Worm (Caenorhabditis elegans): ENCODE results near the gene mrps-11.
A peak's percentile ranks its signal among the peaks of the same experiment; 100 is the strongest.

Gene mrps-11

ce11 chrV:12455695-12456094 is 38.7 kb downstream of the mrps-11 start:
- peak; percentile 12 for TF ChIP-seq him-1 (tag; optimal IDR thresholded peaks at IDR 0.05)
- TF ChIP-seq dao-5 (tag; optimal IDR thresholded peaks at IDR 0.05), result no peak

- TF ChIP-seq dao-5 (tag; optimal IDR thresholded peaks at IDR 0.05) (no peak), W03F9.2 (tag; optimal IDR thresholded peaks at IDR 0.05) (no peak)
These were observed 44.0 kb downstream of the mrps-11 start, which contains the start of gene F28C1.1 for ce11 chrV:12450441-12450840. Gene F28C1.1 (plus strand): TSS chrV:12450805.

DNA sequence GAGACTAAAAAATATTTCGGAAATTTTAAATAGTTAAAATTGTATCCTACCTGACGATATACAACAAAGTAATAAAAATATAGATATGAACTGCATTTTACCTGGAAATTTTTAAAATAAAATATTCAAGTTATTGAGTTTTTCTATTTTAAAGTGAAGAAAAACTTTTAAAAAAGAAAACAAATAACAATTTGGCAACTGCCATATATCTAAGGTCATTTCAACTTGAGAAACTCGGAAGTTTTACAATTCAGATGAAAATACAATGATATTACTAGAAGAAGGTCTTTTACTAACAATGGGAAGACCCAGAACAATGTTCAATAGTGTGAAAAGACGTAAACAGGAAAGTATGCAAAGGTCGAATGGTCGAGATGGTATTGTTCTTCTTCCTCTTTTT is 44.5 kb downstream of the mrps-11 start, which contains the start of gene C54D10.10:
Gene C54D10.10, minus strand, starts transcription at position 101 of the 400 bp plus-strand sequence.
- TF ChIP-seq him-1 (tag; optimal IDR thresholded peaks at IDR 0.05) (no peak), W03F9.2 (tag; optimal IDR thresholded peaks at IDR 0.05) (no peak), dao-5 (tag; optimal IDR thresholded peaks at IDR 0.05) (no peak)

ce11 chrV:12446895-12447294 is 47.5 kb downstream of the mrps-11 start, which contains the start of the genes pals-38 and C54D10.9:
Gene pals-38 (minus strand): TSS chrV:12446995.
Gene C54D10.9 (plus strand): TSS chrV:12447153.
- TF ChIP-seq dao-5 (tag; optimal IDR thresholded peaks at IDR 0.05), result no peak
- TF ChIP-seq him-1 (tag; optimal IDR thresholded peaks at IDR 0.05), result no peak
- TF ChIP-seq W03F9.2 (tag; optimal IDR thresholded peaks at IDR 0.05), result no peak

DNA sequence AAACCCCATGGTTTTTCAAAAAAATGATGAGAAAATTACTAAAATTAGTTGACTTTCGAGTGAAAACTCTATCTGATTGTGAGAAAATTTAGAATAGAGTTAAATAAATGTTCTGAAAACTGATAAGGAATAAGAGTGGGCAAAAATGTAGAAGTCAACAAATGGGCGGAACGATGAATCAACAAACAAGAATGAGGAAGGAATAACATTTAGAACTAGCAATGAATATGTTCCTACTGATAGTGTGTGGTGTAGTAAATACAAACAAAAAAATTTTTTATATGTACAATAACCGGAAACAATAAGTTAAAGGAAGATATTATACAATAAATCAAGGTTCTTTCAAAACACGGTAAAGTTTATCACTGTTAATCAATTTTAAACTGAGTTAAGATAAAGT is 50.7 kb downstream of the mrps-11 start, which contains the start of gene pals-39:
Gene pals-39, minus strand, starts transcription at position 101 of the 400 bp plus-strand sequence.
- TF ChIP-seq W03F9.2 (tag; optimal IDR thresholded peaks at IDR 0.05) (no peak), dao-5 (tag; optimal IDR thresholded peaks at IDR 0.05) (no peak), him-1 (tag; optimal IDR thresholded peaks at IDR 0.05) (no peak)
